Fruit fly (Drosophila melanogaster) S2 (cell line): ENCODE measurements around the gene Tsc1.

ENCODE experiments used
- CG8478 ChIP-seq: fragments of >200 bp; optimal IDR thresholded peaks from 2 replicates; lab custom pipeline; 2018
- CTCF ChIP-seq, 2 experiments: fragments of >200 bp; optimal IDR thresholded peaks; 2 replicates each; lab custom pipeline; 2018

DNA sequence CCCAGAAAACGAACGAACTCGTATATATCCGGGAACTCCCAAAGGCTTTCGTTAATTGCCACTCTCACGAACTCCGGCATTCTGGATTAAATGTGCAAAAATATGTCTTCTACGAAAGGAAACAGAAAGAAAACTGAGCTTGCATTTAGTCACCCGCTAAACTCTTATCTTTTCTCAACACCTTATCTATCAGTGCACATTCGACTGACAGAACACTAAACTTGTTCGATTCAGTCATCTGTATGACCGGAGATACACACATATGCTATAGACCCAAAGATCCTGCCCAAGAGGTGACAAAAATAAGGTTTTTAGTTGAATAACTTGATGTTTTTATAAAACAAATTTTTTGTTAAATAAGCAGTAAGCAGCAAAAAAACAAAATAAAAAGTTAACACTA, 20.0 kb downstream of the Tsc1 start, which contains the start of gene p38c:
- TF ChIP-seq CTCF (optimal IDR thresholded peaks at IDR 0.05; lab: Kevin White, UChicago) (no peak), CG8478 (lab: Kevin White, UChicago) (no peak)
